Fruit fly (Drosophila melanogaster): ENCODE data around the gene CG46339.

The CG46339 gene

dm6 chr3R:26928424-26928823 lies 12.9 kb downstream of the CG46339 start (continued):
- peak; percentile 88 for TF ChIP-seq pdm3 (GFP tag; optimal IDR thresholded peaks at IDR 0.05)
- TF ChIP-seq CG1621 (tag; optimal IDR thresholded peaks at IDR 0.05), result peak; percentile 82
- peak; percentile 94 for TF ChIP-seq OdsH (GFP tag; optimal IDR thresholded peaks at IDR 0.05)
- peak; percentile 94 for TF ChIP-seq net (GFP tag; optimal IDR thresholded peaks at IDR 0.05)
- TF ChIP-seq Eip75B (GFP tag; optimal IDR thresholded peaks at IDR 0.05), result peak; percentile 70
- peak; percentile 91 for TF ChIP-seq vri (GFP tag; optimal IDR thresholded peaks at IDR 0.05)
- peak; percentile 93 for TF ChIP-seq CG6276 (GFP tag; optimal IDR thresholded peaks at IDR 0.05)
- TF ChIP-seq dac (GFP tag; optimal IDR thresholded peaks at IDR 0.05), result peak; percentile 75
- TF ChIP-seq Hr38 (GFP tag; optimal IDR thresholded peaks at IDR 0.05), result no peak
- TF ChIP-seq svp (GFP tag), result peak; percentile 86
- peak; percentile 95 for TF ChIP-seq CG6163 (GFP tag; IDR thresholded peaks at IDR 0.05)
- peak; percentile 70 for TF ChIP-seq spab (GFP tag; optimal IDR thresholded peaks at IDR 0.05)
- TF ChIP-seq acj6 (GFP tag; optimal IDR thresholded peaks at IDR 0.05), result peak; percentile 92
- peak; percentile 94 for TF ChIP-seq CG32006 (GFP tag; optimal IDR thresholded peaks at IDR 0.05)
- peak; percentile 97 for TF ChIP-seq CG8119 (GFP tag; IDR thresholded peaks at IDR 0.05)
- TF ChIP-seq CG16779 (tag; optimal IDR thresholded peaks at IDR 0.05), result peak; percentile 53
- TF ChIP-seq CG3032 (tag; optimal IDR thresholded peaks at IDR 0.05), result peak; percentile 73
- peak; percentile 96 for TF ChIP-seq CG34406 (GFP tag; optimal IDR thresholded peaks at IDR 0.05)
- peak; percentile 94 for TF ChIP-seq Sox102F (GFP tag; optimal IDR thresholded peaks at IDR 0.05)
- TF ChIP-seq CG8319 (GFP tag; optimal IDR thresholded peaks at IDR 0.05), result peak; percentile 83
- TF ChIP-seq CG10631 (GFP tag; optimal IDR thresholded peaks at IDR 0.05), result peak; percentile 84
- TF ChIP-seq Hr4 (GFP tag; optimal IDR thresholded peaks at IDR 0.05), result peak; percentile 91
- peak; percentile 90 for TF ChIP-seq Smox (GFP tag; optimal IDR thresholded peaks at IDR 0.05)
- peak; percentile 95 for TF ChIP-seq CG8632 (GFP tag; optimal IDR thresholded peaks at IDR 0.05)
- peak; percentile 52 for TF ChIP-seq CG9139 (GFP tag; optimal IDR thresholded peaks at IDR 0.05)
- TF ChIP-seq dsx (GFP tag; optimal IDR thresholded peaks at IDR 0.05; ENCODE audit: poor library complexity, severe bottlenecking), result peak; percentile 84
- TF ChIP-seq CG11762 (GFP tag; optimal IDR thresholded peaks at IDR 0.05; ENCODE audit: insufficient read depth), result peak; percentile 71
- TF ChIP-seq fkh (GFP tag; optimal IDR thresholded peaks at IDR 0.05), result no peak
- TF ChIP-seq topi (GFP tag; optimal IDR thresholded peaks at IDR 0.05), result peak; percentile 87
- TF ChIP-seq cyc (GFP tag; optimal IDR thresholded peaks at IDR 0.05), result peak; percentile 79
- peak; percentile 82 for TF ChIP-seq CG4318 (GFP tag; optimal IDR thresholded peaks at IDR 0.05)
- TF ChIP-seq fd59A (GFP tag; optimal IDR thresholded peaks at IDR 0.05), result peak; percentile 81

dm6 chr3R:26933885-26934284 lies 18.3 kb downstream of the CG46339 start:
- TF ChIP-seq fkh (GFP tag; optimal IDR thresholded peaks at IDR 0.05) (peak; percentile 46), CG6854 (GFP tag; optimal IDR thresholded peaks at IDR 0.05) (peak; percentile 23), CG8119 (GFP tag; IDR thresholded peaks at IDR 0.05) (no peak), CG32006 (GFP tag; optimal IDR thresholded peaks at IDR 0.05) (no peak), Eip78C (GFP tag) (peak; percentile 42), acj6 (GFP tag; optimal IDR thresholded peaks at IDR 0.05) (no peak)

DNA sequence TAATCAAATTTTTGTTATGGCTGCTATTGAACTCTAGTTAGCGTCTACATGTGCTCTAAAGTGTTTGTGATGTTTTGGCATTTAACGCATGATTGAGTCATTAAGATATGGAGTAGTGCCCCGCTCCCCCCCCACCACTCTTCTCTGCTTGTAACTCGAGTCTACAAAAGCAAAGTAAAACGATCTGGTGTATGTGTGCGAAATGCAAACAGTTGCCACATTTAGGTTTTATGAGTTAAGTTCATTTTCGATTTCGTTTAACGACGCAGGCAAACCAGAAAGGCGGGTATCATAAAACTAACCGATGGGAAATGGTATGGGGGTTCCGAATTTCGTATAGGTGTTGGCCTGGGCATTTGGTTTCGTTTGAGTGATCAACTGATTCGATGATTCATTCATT lies 19.0 kb downstream of the CG46339 start:
- no peak for TF ChIP-seq dac (GFP tag; optimal IDR thresholded peaks at IDR 0.05)
- no peak for TF ChIP-seq CG16779 (tag; optimal IDR thresholded peaks at IDR 0.05)
- no peak for TF ChIP-seq Eip93F (GFP tag; optimal IDR thresholded peaks at IDR 0.05)
- TF ChIP-seq OdsH (GFP tag; optimal IDR thresholded peaks at IDR 0.05), result no peak
- no peak for TF ChIP-seq CG6276 (GFP tag; optimal IDR thresholded peaks at IDR 0.05)
- peak; percentile 83 for TF ChIP-seq fkh (GFP tag; optimal IDR thresholded peaks at IDR 0.05)

- no peak for TF ChIP-seq Eip78C (GFP tag)
Observed at dm6 chr3R:26935400-26935799, 19.8 kb downstream of the CG46339 start.
